Worm (Caenorhabditis elegans) whole organism, L1 larva: ENCODE measurements around the gene H20J04.4.

Source experiments
- C04F5.9 ChIP-seq: sonication (generic microtip); optimal IDR thresholded peaks from 2 replicates; lab custom pipeline; 2016; ENCODE audit warnings: missing genetic modification characterization, missing compliant biosample characterization
- C16A3.4 ChIP-seq: fragments of 150-350 bp; optimal IDR thresholded peaks from 2 replicates; lab custom pipeline; 2014; ENCODE audit warnings: missing biosample characterization, missing genetic modification characterization
- C34B4.2 ChIP-seq: sonication (generic microtip); optimal IDR thresholded peaks from 2 replicates; lab custom pipeline; 2017; ENCODE audit warnings: mild to moderate bottlenecking, missing genetic modification characterization, missing compliant biosample characterization
- F16B12.6 ChIP-seq: fragments of 150-350 bp; optimal IDR thresholded peaks from 2 replicates; lab custom pipeline; 2014; ENCODE audit warnings: missing biosample characterization, missing genetic modification characterization
- Y116A8C.19 ChIP-seq: sonication (generic microtip); optimal IDR thresholded peaks from 2 replicates; lab custom pipeline; 2016; ENCODE audit warnings: missing compliant biosample characterization, missing genetic modification characterization, borderline replicate concordance
- alr-1 ChIP-seq: fragments of 200-800 bp; sonication (Bioruptor generic); optimal IDR thresholded peaks from 2 replicates; lab custom pipeline; 2018; ENCODE audit warnings: borderline replicate concordance, mild to moderate bottlenecking, missing genetic modification characterization, missing compliant biosample characterization
- aly-2 ChIP-seq: fragments of 150-350 bp; optimal IDR thresholded peaks from 2 replicates; lab custom pipeline; 2014; ENCODE audit warnings: missing biosample characterization, missing genetic modification characterization
- ama-1 ChIP-seq: fragments of 150-350 bp; optimal IDR thresholded peaks from 2 replicates; lab custom pipeline; 2014
- blmp-1 ChIP-seq: fragments of 150-350 bp; optimal IDR thresholded peaks from 2 replicates; lab custom pipeline; 2014; ENCODE audit warnings: missing biosample characterization, missing genetic modification characterization
- ceh-8 ChIP-seq: fragments of 200-800 bp; sonication (Bioruptor generic); optimal IDR thresholded peaks from 2 replicates; lab custom pipeline; 2018; ENCODE audit warnings: mild to moderate bottlenecking, missing genetic modification characterization, moderate library complexity, missing compliant biosample characterization
- ceh-88 ChIP-seq: fragments of 200-800 bp; sonication (Bioruptor generic); IDR thresholded peaks from 2 replicates; pipeline ENCODE4 v1.3.6; 2022; ENCODE audit warnings: missing genetic modification characterization, missing compliant biosample characterization
- ceh-90 ChIP-seq: sonication (generic microtip); optimal IDR thresholded peaks from 2 replicates; lab custom pipeline; 2016; ENCODE audit warnings: missing genetic modification characterization, missing compliant biosample characterization
- dsc-1 ChIP-seq: sonication (generic microtip); optimal IDR thresholded peaks from 2 replicates; lab custom pipeline; 2016; ENCODE audit warnings: mild to moderate bottlenecking, missing genetic modification characterization, missing compliant biosample characterization
- efl-1 ChIP-seq, 4 experiments: fragments of 150-350 bp; optimal IDR thresholded peaks in 3 of 4; peaks in 1 of 4; 1 replicate in 1 of 4; 2 replicates in 3 of 4; lab custom pipeline; 2014; ENCODE audit warnings: missing biosample characterization in 2 of 4, missing genetic modification characterization in 2 of 4, missing genetic modification reagents in 2 of 4
- efl-3 ChIP-seq: fragments of 200-800 bp; sonication (Bioruptor generic); optimal IDR thresholded peaks from 2 replicates; lab custom pipeline; 2018; ENCODE audit warnings: mild to moderate bottlenecking, missing genetic modification characterization, missing compliant biosample characterization
- egl-27 ChIP-seq, 2 experiments: fragments of 150-350 bp in 1 of 2; sonication (generic microtip); optimal IDR thresholded peaks; 3 replicates each; lab custom pipeline; 2017 to 2018; ENCODE audit warnings: missing biosample characterization in 2 of 2, missing genetic modification characterization in 2 of 2, missing genetic modification reagents in 2 of 2
- elt-2 ChIP-seq: sonication (generic microtip); optimal IDR thresholded peaks from 2 replicates; lab custom pipeline; 2016; ENCODE audit warnings: missing genetic modification characterization, mild to moderate bottlenecking, inconsistent platforms, missing compliant biosample characterization, missing genetic modification reagents
- ets-5 ChIP-seq: fragments of 200-800 bp; sonication (Bioruptor generic); IDR thresholded peaks from 2 replicates; pipeline ENCODE4 v1.3.6; 2022; ENCODE audit warnings: missing genetic modification characterization, missing compliant biosample characterization
- fkh-10 ChIP-seq: sonication (generic microtip); optimal IDR thresholded peaks from 2 replicates; lab custom pipeline; 2017; ENCODE audit warnings: missing biosample characterization, missing genetic modification reagents, missing genetic modification characterization
- fkh-4 ChIP-seq: sonication (generic microtip); optimal IDR thresholded peaks from 2 replicates; lab custom pipeline; 2016; ENCODE audit warnings: missing compliant biosample characterization, missing genetic modification characterization, borderline replicate concordance
- fkh-8 ChIP-seq: sonication (generic microtip); optimal IDR thresholded peaks from 2 replicates; lab custom pipeline; 2016; ENCODE audit warnings: mild to moderate bottlenecking, missing genetic modification characterization, missing compliant biosample characterization
- hlh-17 ChIP-seq: fragments of 200-800 bp; sonication (Bioruptor generic); optimal IDR thresholded peaks from 2 replicates; lab custom pipeline; 2018; ENCODE audit warnings: missing genetic modification characterization, mild to moderate bottlenecking, missing compliant biosample characterization, moderate library complexity, borderline replicate concordance
- hpl-2 ChIP-seq: fragments of 150-350 bp; optimal IDR thresholded peaks from 2 replicates; lab custom pipeline; 2014; ENCODE audit warnings: missing biosample characterization, missing genetic modification reagents, missing genetic modification characterization
- jun-1 ChIP-seq: fragments of 150-350 bp; optimal IDR thresholded peaks from 2 replicates; lab custom pipeline; 2014; ENCODE audit warnings: missing biosample characterization, missing genetic modification reagents, missing genetic modification characterization
- lin-14 ChIP-seq: fragments of 200-800 bp; sonication (Bioruptor generic); optimal IDR thresholded peaks from 2 replicates; lab custom pipeline; 2018; ENCODE audit warnings: mild to moderate bottlenecking, missing genetic modification characterization, moderate library complexity, missing compliant biosample characterization
- lin-15B ChIP-seq: fragments of 150-350 bp; sonication (generic microtip); optimal IDR thresholded peaks from 3 replicates; lab custom pipeline; 2014; ENCODE audit warnings: missing biosample characterization, missing genetic modification characterization
- lin-39 ChIP-seq: fragments of 150-350 bp; optimal IDR thresholded peaks from 2 replicates; lab custom pipeline; 2014; ENCODE audit warnings: missing biosample characterization, missing genetic modification reagents, missing genetic modification characterization
- mef-2 ChIP-seq: fragments of 150-350 bp; optimal IDR thresholded peaks from 2 replicates; lab custom pipeline; 2014; ENCODE audit warnings: missing biosample characterization, missing genetic modification characterization
- mep-1 ChIP-seq: fragments of 150-350 bp; optimal IDR thresholded peaks from 2 replicates; lab custom pipeline; 2014; ENCODE audit warnings: missing biosample characterization, missing genetic modification characterization
- nhr-11 ChIP-seq: fragments of 150-350 bp; optimal IDR thresholded peaks from 2 replicates; lab custom pipeline; 2014; ENCODE audit warnings: missing biosample characterization, missing genetic modification characterization
- nhr-12 ChIP-seq: sonication (generic microtip); optimal IDR thresholded peaks from 2 replicates; lab custom pipeline; 2017; ENCODE audit warnings: missing biosample characterization, missing genetic modification characterization
- nhr-19 ChIP-seq: fragments of 200-800 bp; sonication (Bioruptor generic); conservative IDR thresholded peaks from 2 replicates; pipeline ENCODE4 v1.3.6; 2022; ENCODE audit warnings: missing genetic modification characterization, missing compliant biosample characterization
- nhr-20 ChIP-seq: sonication (generic microtip); optimal IDR thresholded peaks from 2 replicates; lab custom pipeline; 2016; ENCODE audit warnings: mild to moderate bottlenecking, missing genetic modification characterization, missing compliant biosample characterization
- nhr-28 ChIP-seq: fragments of 150-350 bp; optimal IDR thresholded peaks from 2 replicates; lab custom pipeline; 2014; ENCODE audit warnings: missing biosample characterization, missing genetic modification characterization
- nhr-47 ChIP-seq: sonication (generic microtip); optimal IDR thresholded peaks from 2 replicates; lab custom pipeline; 2016; ENCODE audit warnings: mild to moderate bottlenecking, missing genetic modification characterization, moderate library complexity, missing compliant biosample characterization
- nhr-76 ChIP-seq: sonication (generic microtip); optimal IDR thresholded peaks from 2 replicates; lab custom pipeline; 2017; ENCODE audit warnings: missing biosample characterization, missing genetic modification characterization
- nhr-77 ChIP-seq: fragments of 150-350 bp; optimal IDR thresholded peaks from 2 replicates; lab custom pipeline; 2014; ENCODE audit warnings: missing biosample characterization, missing genetic modification characterization
- pax-3 ChIP-seq: fragments of 200-800 bp; sonication (Bioruptor generic); optimal IDR thresholded peaks from 2 replicates; lab custom pipeline; 2018; ENCODE audit warnings: mild to moderate bottlenecking, missing genetic modification characterization, moderate library complexity, missing compliant biosample characterization
- pqm-1 ChIP-seq: sonication (generic microtip); optimal IDR thresholded peaks from 3 replicates; lab custom pipeline; 2017; ENCODE audit warnings: missing biosample characterization, missing genetic modification characterization
- snu-23 ChIP-seq: sonication (generic microtip); optimal IDR thresholded peaks from 2 replicates; lab custom pipeline; 2016; ENCODE audit warnings: missing genetic modification characterization, missing compliant biosample characterization
- sox-4 ChIP-seq: sonication (generic microtip); optimal IDR thresholded peaks from 2 replicates; lab custom pipeline; 2016; ENCODE audit warnings: missing genetic modification characterization, missing compliant biosample characterization
- sptf-1 ChIP-seq: fragments of 150-350 bp; optimal IDR thresholded peaks from 2 replicates; lab custom pipeline; 2014; ENCODE audit warnings: missing biosample characterization, missing genetic modification characterization
- sup-37 ChIP-seq: fragments of 200-800 bp; sonication (Bioruptor generic); optimal IDR thresholded peaks from 2 replicates; lab custom pipeline; 2018; ENCODE audit warnings: mild to moderate bottlenecking, missing genetic modification characterization, missing compliant biosample characterization
- swsn-7 ChIP-seq: sonication (generic microtip); optimal IDR thresholded peaks from 2 replicates; lab custom pipeline; 2016; ENCODE audit warnings: missing genetic modification characterization, missing compliant biosample characterization
- tlp-1 ChIP-seq: fragments of 150-350 bp; optimal IDR thresholded peaks from 2 replicates; lab custom pipeline; 2014; ENCODE audit warnings: missing biosample characterization, missing genetic modification characterization
- unc-130 ChIP-seq: fragments of 150-350 bp; optimal IDR thresholded peaks from 2 replicates; lab custom pipeline; 2017; ENCODE audit warnings: missing biosample characterization, missing genetic modification characterization, inconsistent platforms
- unc-30 ChIP-seq: sonication (generic microtip); optimal IDR thresholded peaks from 2 replicates; lab custom pipeline; 2017; ENCODE audit warnings: missing biosample characterization, missing genetic modification characterization
- unc-62 ChIP-seq: fragments of 150-350 bp; optimal IDR thresholded peaks from 2 replicates; lab custom pipeline; 2014; ENCODE audit warnings: missing biosample characterization, missing genetic modification reagents, missing genetic modification characterization
- unc-98 ChIP-seq: fragments of 200-800 bp; sonication (Bioruptor generic); IDR thresholded peaks from 2 replicates; pipeline ENCODE4 v1.3.6; 2022; ENCODE audit warnings: missing genetic modification characterization, missing compliant biosample characterization
- vab-15 ChIP-seq: sonication (generic microtip); optimal IDR thresholded peaks from 2 replicates; lab custom pipeline; 2017; ENCODE audit warnings: missing genotype, mild to moderate bottlenecking, missing genetic modification characterization, missing compliant biosample characterization
- xbp-1 ChIP-seq: sonication (generic microtip); optimal IDR thresholded peaks from 2 replicates; lab custom pipeline; 2016; ENCODE audit warnings: missing genetic modification characterization, missing compliant biosample characterization
- ztf-11 ChIP-seq, 2 experiments: sonication (generic microtip); optimal IDR thresholded peaks; 2 replicates each; lab custom pipeline; 2016 to 2017; ENCODE audit warnings: missing genetic modification characterization in 2 of 2, missing biosample characterization in 1 of 2, missing compliant biosample characterization in 1 of 2
- ztf-4 ChIP-seq: fragments of 150-350 bp; optimal IDR thresholded peaks from 2 replicates; lab custom pipeline; 2014; ENCODE audit warnings: missing biosample characterization, missing genetic modification characterization

Gene H20J04.4

ce11 chrII:4299227-4299703 is 29.6 kb upstream of the H20J04.4 start, which contains the start of gene sco-1:
TSS of gene sco-1 (plus strand) at chrII:4299653.
- peak; percentile 93 for TF ChIP-seq C16A3.4 (tag; lab: Kevin White, UChicago)
- TF ChIP-seq nhr-77 (tag; lab: Kevin White, UChicago): peak; percentile 95
- TF ChIP-seq unc-130 (tag; lab: Kevin White, UChicago): peak; percentile 92
- peak; percentile 85 for TF ChIP-seq nhr-11
- no peak for TF ChIP-seq pqm-1 (tag; lab: Kevin White, UChicago)
- peak; percentile 97 for TF ChIP-seq nhr-19 (GFP tag; lab: Robert Waterston, UW)
- TF ChIP-seq hpl-2 (GFP tag; lab: Kevin White, UChicago): peak; percentile 70
- TF ChIP-seq mep-1: peak; percentile 93
- peak; percentile 96 for TF ChIP-seq ceh-8 (GFP tag; lab: Kevin White, UChicago)
- TF ChIP-seq aly-2 (tag; lab: Kevin White, UChicago): peak; percentile 68
- TF ChIP-seq efl-3 (GFP tag; lab: Kevin White, UChicago): peak; percentile 90
- peak; percentile 34 for TF ChIP-seq mef-2
- TF ChIP-seq sup-37 (GFP tag; lab: Kevin White, UChicago): peak; percentile 93
- peak; percentile 71 for TF ChIP-seq F16B12.6 (tag; lab: Kevin White, UChicago)
- no peak for TF ChIP-seq ets-5 (GFP tag; lab: Robert Waterston, UW)
- no peak for TF ChIP-seq hlh-17 (GFP tag; lab: Kevin White, UChicago)
- peak; percentile 91 for TF ChIP-seq fkh-10 (GFP tag; lab: Kevin White, UChicago)
- peak; percentile 93 to 95 for TF ChIP-seq efl-1 (optimal IDR thresholded peaks at IDR 0.05; lab: Kevin White, UChicago)
- TF ChIP-seq efl-1 (GFP tag; optimal IDR thresholded peaks at IDR 0.05 in 1 of 2; lab: Kevin White, UChicago): peak; percentile 84 to 99
- TF ChIP-seq vab-15 (tag; lab: Kevin White, UChicago): peak; percentile 91
- peak in 1 of 2 experiments; percentile 98 for TF ChIP-seq ztf-11 (tag; optimal IDR thresholded peaks at IDR 0.05; lab: Kevin White, UChicago)
- TF ChIP-seq C04F5.9: peak; percentile 97
- TF ChIP-seq dsc-1 (tag; lab: Kevin White, UChicago): peak; percentile 98
- peak; percentile 87 for TF ChIP-seq ztf-4 (tag; lab: Kevin White, UChicago)
- TF ChIP-seq C34B4.2 (tag; lab: Kevin White, UChicago): peak; percentile 79
- TF ChIP-seq fkh-4 (tag; lab: Kevin White, UChicago): peak; percentile 99
- peak; percentile 96 for TF ChIP-seq pax-3 (tag; lab: Kevin White, UChicago)
- peak; percentile 95 for TF ChIP-seq sox-4 (tag; lab: Kevin White, UChicago)
- peak; percentile 85 for TF ChIP-seq Y116A8C.19 (tag; lab: Kevin White, UChicago)
- TF ChIP-seq tlp-1 (tag; lab: Kevin White, UChicago): no peak
- TF ChIP-seq sptf-1 (tag; lab: Kevin White, UChicago): no peak
- TF ChIP-seq egl-27 (tag; optimal IDR thresholded peaks at IDR 0.05; lab: Kevin White, UChicago): peak; percentile 26 to 56
- TF ChIP-seq fkh-8: peak; percentile 98
- peak; percentile 94 for TF ChIP-seq unc-98
- TF ChIP-seq unc-62 (GFP tag; lab: Kevin White, UChicago): peak; percentile 68
- TF ChIP-seq ceh-90 (tag; lab: Kevin White, UChicago): peak; percentile 90
- peak; percentile 97 for TF ChIP-seq lin-14
- TF ChIP-seq nhr-76 (tag; lab: Kevin White, UChicago): peak; percentile 65
- TF ChIP-seq lin-15B (tag; lab: Kevin White, UChicago): peak; percentile 95
- TF ChIP-seq elt-2 (tag; lab: Kevin White, UChicago): peak; percentile 99
- peak; percentile 97 for TF ChIP-seq nhr-20 (tag; lab: Kevin White, UChicago)
- peak; percentile 25 for TF ChIP-seq nhr-12
- peak; percentile 92 for TF ChIP-seq ceh-88
- TF ChIP-seq xbp-1 (tag; lab: Kevin White, UChicago): peak; percentile 98
- peak; percentile 99 for TF ChIP-seq snu-23 (GFP tag; lab: Kevin White, UChicago)
- no peak for TF ChIP-seq unc-30 (tag; lab: Kevin White, UChicago)
- TF ChIP-seq swsn-7 (tag; lab: Kevin White, UChicago): peak; percentile 96
- TF ChIP-seq nhr-47 (tag; lab: Kevin White, UChicago): peak; percentile 98
- peak; percentile 78 for TF ChIP-seq ama-1 (lab: Kevin White, UChicago)
- peak; percentile 92 for TF ChIP-seq lin-39 (tag; lab: Kevin White, UChicago)
- TF ChIP-seq blmp-1 (tag; lab: Kevin White, UChicago): peak; percentile 79
- TF ChIP-seq nhr-28 (tag; lab: Kevin White, UChicago): peak; percentile 28
- no peak for TF ChIP-seq alr-1
- peak; percentile 93 for TF ChIP-seq jun-1 (tag; lab: Kevin White, UChicago)
